Worm (Caenorhabditis elegans) whole organism, young adult: ENCODE results near the gene Y32B12B.8.

Experiments used
- B0261.1 ChIP-seq: sonication (generic microtip); optimal IDR thresholded peaks from 2 replicates; lab custom pipeline; 2016; ENCODE audit warnings: mild to moderate bottlenecking, missing genetic modification characterization, moderate library complexity, missing compliant biosample characterization
- D2030.7 ChIP-seq: fragments of 200-800 bp; sonication (Bioruptor generic); IDR thresholded peaks from 2 replicates; pipeline ENCODE4 v1.3.6; 2022; ENCODE audit warnings: missing genetic modification reagents, missing genetic modification characterization, missing compliant biosample characterization
- F10E7.11 ChIP-seq: sonication (generic microtip); optimal IDR thresholded peaks from 2 replicates; lab custom pipeline; 2017; ENCODE audit warnings: mild to moderate bottlenecking, missing genetic modification characterization, moderate library complexity, missing compliant biosample characterization
- F22D6.2 ChIP-seq: sonication (generic microtip); optimal IDR thresholded peaks from 2 replicates; lab custom pipeline; 2016; ENCODE audit warnings: mild to moderate bottlenecking, missing genetic modification characterization, missing compliant biosample characterization
- F49E8.2 ChIP-seq: sonication (generic microtip); optimal IDR thresholded peaks from 3 replicates; lab custom pipeline; 2017; ENCODE audit warnings: missing genetic modification characterization, mild to moderate bottlenecking, missing compliant biosample characterization, antibody characterized with exemption, moderate library complexity; ENCODE audit not compliant: insufficient read depth
- F57C9.4 ChIP-seq: sonication (generic microtip); optimal IDR thresholded peaks from 2 replicates; lab custom pipeline; 2017; ENCODE audit warnings: mild to moderate bottlenecking, missing genetic modification characterization, missing compliant biosample characterization
- T07F8.4 ChIP-seq: sonication (generic microtip); optimal IDR thresholded peaks from 2 replicates; lab custom pipeline; 2016; ENCODE audit warnings: mild to moderate bottlenecking, missing genetic modification characterization, moderate library complexity, missing compliant biosample characterization
- Y53F4B.3 ChIP-seq: fragments of 200-800 bp; sonication (Bioruptor generic); IDR thresholded peaks from 2 replicates; pipeline ENCODE4 v1.3.6; 2022; ENCODE audit warnings: missing genetic modification reagents, missing genetic modification characterization, missing compliant biosample characterization
- Y79H2A.3 ChIP-seq: fragments of 200-800 bp; sonication (Bioruptor generic); conservative IDR thresholded peaks from 2 replicates; pipeline ENCODE4 v1.3.6; 2022; ENCODE audit warnings: missing genetic modification reagents, missing genetic modification characterization, missing compliant biosample characterization
- akir-1 ChIP-seq: fragments of 200-800 bp; sonication (Bioruptor generic); optimal IDR thresholded peaks from 2 replicates; lab custom pipeline; 2018; ENCODE audit warnings: mild to moderate bottlenecking, missing genetic modification characterization, moderate library complexity, missing compliant biosample characterization
- aptf-2 ChIP-seq: fragments of 200-800 bp; sonication (Bioruptor generic); conservative IDR thresholded peaks from 2 replicates; pipeline ENCODE4 v1.3.6; 2022; ENCODE audit warnings: missing genetic modification reagents, missing genetic modification characterization, missing compliant biosample characterization
- attf-3 ChIP-seq: fragments of 200-800 bp; sonication (Bioruptor generic); conservative IDR thresholded peaks from 2 replicates; pipeline ENCODE4 v1.3.6; 2022; ENCODE audit warnings: missing genetic modification reagents, missing genetic modification characterization, missing compliant biosample characterization
- attf-5 ChIP-seq: fragments of 200-800 bp; sonication (Bioruptor generic); optimal IDR thresholded peaks from 2 replicates; lab custom pipeline; 2018; ENCODE audit warnings: mild to moderate bottlenecking, missing genetic modification characterization, missing compliant biosample characterization
- attf-6 ChIP-seq: fragments of 200-800 bp; sonication (Bioruptor generic); IDR thresholded peaks from 2 replicates; pipeline ENCODE4 v1.3.6; 2022; ENCODE audit warnings: missing genetic modification reagents, missing genetic modification characterization, missing compliant biosample characterization
- cebp-1 ChIP-seq, 2 experiments: fragments of 200-800 bp in 1 of 2; sonication (Bioruptor generic) in 1 of 2; sonication (generic microtip) in 1 of 2; IDR thresholded peaks in 1 of 2; optimal IDR thresholded peaks in 1 of 2; 2 replicates each; pipeline versions ENCODE4 v1.3.6 to Lab custom; 2017 to 2022; ENCODE audit warnings: missing compliant biosample characterization in 2 of 2, missing genetic modification characterization in 2 of 2, mild to moderate bottlenecking in 1 of 2, missing genetic modification reagents in 1 of 2, moderate library complexity in 1 of 2
- cebp-2 ChIP-seq: fragments of 200-800 bp; sonication (Bioruptor generic); IDR thresholded peaks from 2 replicates; pipeline ENCODE4 v1.3.6; 2022; ENCODE audit warnings: missing genetic modification characterization, missing compliant biosample characterization
- ceh-58 ChIP-seq: fragments of 200-800 bp; sonication (Bioruptor generic); IDR thresholded peaks from 2 replicates; pipeline ENCODE4 v1.3.6; 2022; ENCODE audit warnings: missing genetic modification characterization, missing compliant biosample characterization
- ceh-91 ChIP-seq: fragments of 200-800 bp; sonication (Bioruptor generic); IDR thresholded peaks from 2 replicates; pipeline ENCODE4 v1.3.6; 2022; ENCODE audit warnings: missing genetic modification reagents, missing genetic modification characterization, missing compliant biosample characterization
- chd-7 ChIP-seq: sonication (generic microtip); optimal IDR thresholded peaks from 2 replicates; lab custom pipeline; 2016; ENCODE audit warnings: mild to moderate bottlenecking, missing genetic modification characterization, moderate library complexity, missing compliant biosample characterization
- die-1 ChIP-seq: sonication (generic microtip); optimal IDR thresholded peaks from 2 replicates; lab custom pipeline; 2016; ENCODE audit warnings: missing genotype, mild to moderate bottlenecking, missing genetic modification characterization, missing compliant biosample characterization
- egl-44 ChIP-seq: fragments of 200-800 bp; sonication (Bioruptor generic); IDR thresholded peaks from 2 replicates; pipeline ENCODE4 v1.3.6; 2022; ENCODE audit warnings: missing genetic modification reagents, missing genetic modification characterization, missing compliant biosample characterization
- ekl-4 ChIP-seq: fragments of 200-800 bp; sonication (Bioruptor generic); IDR thresholded peaks from 2 replicates; pipeline ENCODE4 v1.3.6; 2022; ENCODE audit warnings: missing genetic modification reagents, missing genetic modification characterization, missing compliant biosample characterization
- hlh-12 ChIP-seq: sonication (generic microtip); optimal IDR thresholded peaks from 2 replicates; lab custom pipeline; 2016; ENCODE audit warnings: missing genetic modification characterization, missing compliant biosample characterization
- hmg-20 ChIP-seq: fragments of 200-800 bp; sonication (Bioruptor generic); IDR thresholded peaks from 2 replicates; pipeline ENCODE4 v1.3.6; 2022; ENCODE audit warnings: missing genetic modification reagents, missing genetic modification characterization, missing compliant biosample characterization
- lag-1 ChIP-seq: fragments of 200-800 bp; sonication (Bioruptor generic); IDR thresholded peaks from 2 replicates; pipeline ENCODE4 v1.3.6; 2022; ENCODE audit warnings: missing genetic modification reagents, missing genetic modification characterization, missing compliant biosample characterization
- let-607 ChIP-seq, 2 experiments: fragments of 200-800 bp in 1 of 2; sonication (Bioruptor generic) in 1 of 2; sonication (generic microtip) in 1 of 2; optimal IDR thresholded peaks; 2 replicates each; lab custom pipeline; 2016 to 2018; ENCODE audit warnings: mild to moderate bottlenecking in 2 of 2, missing compliant biosample characterization in 2 of 2, missing genetic modification characterization in 2 of 2, moderate library complexity in 2 of 2, missing genotype in 1 of 2
- lir-1 ChIP-seq: fragments of 200-800 bp; sonication (Bioruptor generic); conservative IDR thresholded peaks from 2 replicates; pipeline ENCODE4 v1.3.6; 2022; ENCODE audit warnings: missing genetic modification reagents, missing genetic modification characterization, missing compliant biosample characterization
- lsl-1 ChIP-seq: fragments of 200-800 bp; sonication (Bioruptor generic); optimal IDR thresholded peaks from 2 replicates; lab custom pipeline; 2018; ENCODE audit warnings: mild to moderate bottlenecking, missing genetic modification characterization, moderate library complexity, missing compliant biosample characterization
- lsy-27 ChIP-seq: sonication (generic microtip); optimal IDR thresholded peaks from 2 replicates; lab custom pipeline; 2017; ENCODE audit warnings: missing genetic modification characterization, mild to moderate bottlenecking, missing compliant biosample characterization, antibody characterized with exemption, missing genotype, borderline replicate concordance; ENCODE audit not compliant: insufficient read depth
- madf-10 ChIP-seq: sonication (generic microtip); optimal IDR thresholded peaks from 2 replicates; lab custom pipeline; 2016; ENCODE audit warnings: mild to moderate bottlenecking, missing genetic modification characterization, missing compliant biosample characterization
- madf-3 ChIP-seq: fragments of 200-800 bp; sonication (Bioruptor generic); IDR thresholded peaks from 2 replicates; pipeline ENCODE4 v1.3.6; 2022; ENCODE audit warnings: missing genetic modification reagents, missing genetic modification characterization, missing compliant biosample characterization
- mxl-1 ChIP-seq: sonication (generic microtip); optimal IDR thresholded peaks from 2 replicates; lab custom pipeline; 2016; ENCODE audit warnings: missing genetic modification characterization, missing compliant biosample characterization
- nfya-1 ChIP-seq: sonication (generic microtip); optimal IDR thresholded peaks from 2 replicates; lab custom pipeline; 2017; ENCODE audit warnings: antibody characterized with exemption, missing compliant biosample characterization, missing genetic modification characterization, borderline replicate concordance; ENCODE audit not compliant: insufficient read depth
- nfyb-1 ChIP-seq: fragments of 200-800 bp; sonication (Bioruptor generic); IDR thresholded peaks from 2 replicates; pipeline ENCODE4 v1.3.6; 2022; ENCODE audit warnings: missing genetic modification reagents, missing genetic modification characterization, missing compliant biosample characterization
- nhr-120 ChIP-seq: fragments of 200-800 bp; sonication (Bioruptor generic); IDR thresholded peaks from 2 replicates; pipeline ENCODE4 v1.3.6; 2022; ENCODE audit warnings: missing genetic modification characterization, missing compliant biosample characterization
- nhr-27 ChIP-seq: fragments of 200-800 bp; sonication (Bioruptor generic); optimal IDR thresholded peaks from 2 replicates; lab custom pipeline; 2018; ENCODE audit warnings: mild to moderate bottlenecking, missing genetic modification characterization, moderate library complexity, missing compliant biosample characterization
- nhr-80 ChIP-seq: sonication (generic microtip); optimal IDR thresholded peaks from 2 replicates; lab custom pipeline; 2016; ENCODE audit warnings: missing genetic modification characterization, missing compliant biosample characterization
- pbrm-1 ChIP-seq: fragments of 200-800 bp; sonication (Bioruptor generic); IDR thresholded peaks from 2 replicates; pipeline ENCODE4 v1.3.6; 2022; ENCODE audit warnings: missing genetic modification reagents, missing genetic modification characterization, missing compliant biosample characterization
- rcor-1 ChIP-seq: fragments of 200-800 bp; sonication (Bioruptor generic); IDR thresholded peaks from 2 replicates; pipeline ENCODE4 v1.3.6; 2022; ENCODE audit warnings: missing genetic modification reagents, missing genetic modification characterization, missing compliant biosample characterization
- rec-8 ChIP-seq, 2 experiments: sonication (generic microtip); optimal IDR thresholded peaks; 2 replicates each; lab custom pipeline; 2016; ENCODE audit warnings: mild to moderate bottlenecking in 2 of 2, missing genetic modification characterization in 2 of 2, missing genetic modification reagents in 2 of 2, missing genotype in 2 of 2, missing biosample characterization in 1 of 2, missing compliant biosample characterization in 1 of 2, moderate library complexity in 1 of 2
- repo-1 ChIP-seq: sonication (generic microtip); optimal IDR thresholded peaks from 2 replicates; lab custom pipeline; 2017; ENCODE audit warnings: mild to moderate bottlenecking, missing genetic modification characterization, missing compliant biosample characterization
- snpc-1.1 ChIP-seq: sonication (generic microtip); optimal IDR thresholded peaks from 2 replicates; lab custom pipeline; 2017; ENCODE audit warnings: missing genetic modification characterization, mild to moderate bottlenecking, missing compliant biosample characterization, antibody characterized with exemption, moderate library complexity, missing genotype, missing genetic modification reagents; ENCODE audit not compliant: insufficient read depth
- xnd-1 ChIP-seq: sonication (generic microtip); optimal IDR thresholded peaks from 2 replicates; lab custom pipeline; 2016; ENCODE audit warnings: missing genotype, missing genetic modification reagents, missing genetic modification characterization, missing compliant biosample characterization
- zfh-2 ChIP-seq: fragments of 200-800 bp; sonication (Bioruptor generic); conservative IDR thresholded peaks from 2 replicates; pipeline ENCODE4 v1.3.6; 2022; ENCODE audit warnings: missing genetic modification reagents, missing genetic modification characterization, missing compliant biosample characterization

Y32B12B.8 gene

DNA sequence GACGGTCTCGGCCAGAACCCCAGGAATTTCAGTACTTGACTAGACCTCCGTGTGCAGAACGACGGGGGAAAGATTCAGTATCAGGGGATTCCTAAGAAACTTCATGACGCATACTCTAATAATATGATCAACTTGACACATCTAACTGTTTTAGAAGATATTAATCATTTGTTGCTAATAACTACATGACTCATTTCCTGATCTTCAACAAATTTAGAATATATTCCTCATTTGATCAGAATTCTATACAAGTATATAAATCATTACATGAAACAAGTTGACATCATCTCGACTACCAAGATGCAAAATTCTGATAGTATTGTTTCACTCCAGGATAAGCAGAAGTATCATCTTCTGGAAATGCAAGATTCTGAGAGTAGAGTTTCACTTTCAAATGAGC, at the start of gene Y32B12B.8:
Gene Y32B12B.8 (plus strand): TSS at position 301 of the 400 bp plus-strand sequence.
- TF ChIP-seq nfyb-1 (GFP tag; lab: Robert Waterston, UW) (no peak), attf-5 (GFP tag; lab: Kevin White, UChicago) (no peak), die-1 (no peak), Y53F4B.3 (GFP tag; lab: Robert Waterston, UW) (no peak), rec-8 (tag; optimal IDR thresholded peaks at IDR 0.05; lab: Kevin White, UChicago) (no peak), D2030.7 (no peak), hlh-12 (tag; lab: Kevin White, UChicago) (no peak), rcor-1 (no peak), F49E8.2 (tag; lab: Kevin White, UChicago) (no peak), repo-1 (tag; lab: Kevin White, UChicago) (no peak), lir-1 (GFP tag; lab: Robert Waterston, UW) (no peak), zfh-2 (GFP tag; lab: Robert Waterston, UW) (no peak), nhr-120 (GFP tag; lab: Robert Waterston, UW) (no peak), B0261.1 (no peak), egl-44 (GFP tag; lab: Robert Waterston, UW) (no peak), Y79H2A.3 (no peak), nhr-80 (tag; lab: Kevin White, UChicago) (no peak)

DNA sequence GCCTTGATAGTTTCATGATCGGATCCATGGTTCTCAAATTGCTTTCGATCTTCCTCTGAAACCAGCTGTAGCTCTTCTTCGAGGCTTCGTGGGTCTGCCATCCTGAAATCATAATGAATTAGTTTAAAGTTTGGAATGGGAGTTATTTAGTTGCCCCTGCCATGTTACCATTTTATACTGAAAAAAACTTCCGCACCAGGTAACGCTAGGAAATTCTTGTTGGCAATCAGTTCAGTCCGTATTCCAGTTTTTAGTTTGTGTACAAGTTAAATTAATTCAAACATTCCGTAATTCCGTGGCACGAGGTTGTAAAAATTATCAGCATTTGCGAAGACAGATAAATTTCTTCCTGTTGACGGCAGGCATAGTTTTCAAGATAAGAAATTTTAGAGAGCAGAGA, 47.8 kb upstream of the Y32B12B.8 start, which contains the start of gene Y32B12A.5:
Gene Y32B12A.5 (minus strand): TSS at position 101 of the 400 bp plus-strand sequence.
- TF ChIP-seq attf-6 (GFP tag; lab: Robert Waterston, UW), result no peak
- TF ChIP-seq F10E7.11 (tag; lab: Kevin White, UChicago), result no peak
- TF ChIP-seq cebp-1 (GFP tag; IDR thresholded peaks at IDR 0.05; lab: Robert Waterston, UW), result no peak
- no peak for TF ChIP-seq cebp-1 (tag; optimal IDR thresholded peaks at IDR 0.05; lab: Kevin White, UChicago)
- TF ChIP-seq nfya-1 (tag; lab: Kevin White, UChicago), result no peak
- no peak for TF ChIP-seq snpc-1.1 (tag; lab: Kevin White, UChicago)
- no peak for TF ChIP-seq let-607 (tag; optimal IDR thresholded peaks at IDR 0.05; lab: Kevin White, UChicago)
- TF ChIP-seq lsy-27 (tag; lab: Kevin White, UChicago), result no peak
- no peak for TF ChIP-seq aptf-2
- TF ChIP-seq rec-8 (tag; optimal IDR thresholded peaks at IDR 0.05; lab: Kevin White, UChicago), result no peak
- TF ChIP-seq ekl-4 (GFP tag; lab: Robert Waterston, UW), result no peak
- no peak for TF ChIP-seq mxl-1
- no peak for TF ChIP-seq madf-3 (GFP tag; lab: Robert Waterston, UW)
- TF ChIP-seq F49E8.2 (tag; lab: Kevin White, UChicago), result no peak
- TF ChIP-seq hmg-20 (GFP tag; lab: Robert Waterston, UW), result no peak
- TF ChIP-seq ceh-91 (GFP tag; lab: Robert Waterston, UW), result no peak
- TF ChIP-seq akir-1 (GFP tag; lab: Kevin White, UChicago), result no peak
- TF ChIP-seq repo-1 (tag; lab: Kevin White, UChicago), result no peak
- no peak for TF ChIP-seq madf-10 (tag; lab: Kevin White, UChicago)

DNA sequence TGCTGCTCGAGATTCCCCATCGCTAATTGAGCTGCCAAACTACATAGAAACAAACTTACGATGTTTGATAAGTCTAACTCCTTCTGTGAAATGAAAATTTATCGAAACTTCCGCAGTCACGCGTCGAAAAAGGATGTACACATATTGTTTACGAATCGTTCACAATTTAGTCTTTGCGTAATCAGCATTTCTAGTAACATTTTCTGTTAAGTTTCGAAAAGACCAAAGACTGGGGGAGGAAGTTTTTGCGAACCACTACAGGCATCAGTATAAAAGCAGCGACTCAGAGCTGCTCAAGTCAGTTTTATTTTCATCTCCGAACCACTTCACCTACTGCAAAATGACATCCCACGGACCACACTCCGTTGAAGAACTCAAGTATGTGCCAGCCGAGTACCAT, 47.1 kb upstream of the Y32B12B.8 start, which contains the start of gene sqst-4:
Gene sqst-4 (plus strand): TSS at position 301 of the 400 bp plus-strand sequence.
- TF ChIP-seq lir-1 (GFP tag; lab: Robert Waterston, UW) (no peak), lsl-1 (GFP tag; lab: Kevin White, UChicago) (no peak), chd-7 (tag; lab: Kevin White, UChicago) (no peak), T07F8.4 (tag; lab: Kevin White, UChicago) (no peak), repo-1 (tag; lab: Kevin White, UChicago) (no peak), let-607 (tag; optimal IDR thresholded peaks at IDR 0.05; lab: Kevin White, UChicago) (no peak), nhr-120 (GFP tag; lab: Robert Waterston, UW) (no peak), ceh-91 (GFP tag; lab: Robert Waterston, UW) (no peak), ceh-58 (GFP tag; lab: Robert Waterston, UW) (no peak), cebp-2 (GFP tag; lab: Robert Waterston, UW) (no peak), lag-1 (GFP tag; lab: Robert Waterston, UW) (no peak), F10E7.11 (tag; lab: Kevin White, UChicago) (no peak), hmg-20 (GFP tag; lab: Robert Waterston, UW) (no peak), xnd-1 (tag; lab: Kevin White, UChicago) (no peak), nhr-27 (tag; lab: Kevin White, UChicago) (no peak), pbrm-1 (GFP tag; lab: Robert Waterston, UW) (no peak), F22D6.2 (tag; lab: Kevin White, UChicago) (no peak), F57C9.4 (no peak), attf-3 (GFP tag; lab: Robert Waterston, UW) (no peak)
